Fruit fly (Drosophila melanogaster): ENCODE data around the gene Uqcc1.

DNA sequence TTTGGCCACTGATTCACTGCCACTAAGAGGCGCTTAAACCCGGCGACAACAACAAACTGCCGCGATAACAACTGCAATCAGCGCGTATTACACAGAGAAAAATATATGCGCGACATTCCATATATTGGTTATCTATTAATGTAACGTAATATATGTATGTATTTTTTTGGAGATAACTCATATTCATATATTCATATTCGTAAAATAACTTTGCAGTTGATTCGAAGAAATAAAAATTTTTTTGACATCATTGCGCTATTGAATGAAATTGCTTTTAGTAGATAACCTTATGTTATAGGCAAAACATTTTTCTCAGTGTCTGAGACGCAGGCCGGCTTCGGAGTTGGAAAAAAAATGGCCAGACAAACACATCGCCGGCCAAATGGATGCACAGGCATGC lies 39.0 kb upstream of the Uqcc1 start:
- peak in 1 of 2 experiments; percentile 51 for TF ChIP-seq Hr51 (GFP tag; optimal IDR thresholded peaks at IDR 0.05)
- no peak for TF ChIP-seq pan (optimal IDR thresholded peaks at IDR 0.05)
- TF ChIP-seq pan (GFP tag; optimal IDR thresholded peaks at IDR 0.05 in 1 of 2, IDR thresholded peaks at IDR 0.05 in 1 of 2) = no peak
- no peak for TF ChIP-seq zf30C (GFP tag; optimal IDR thresholded peaks at IDR 0.05)
- TF ChIP-seq Elba2 (GFP tag; optimal IDR thresholded peaks at IDR 0.05) = no peak
- no peak for TF ChIP-seq CG9817 (tag; optimal IDR thresholded peaks at IDR 0.05)
- TF ChIP-seq ind (GFP tag; optimal IDR thresholded peaks at IDR 0.05) = peak; percentile 14
- no peak for TF ChIP-seq CG9876 (GFP tag; optimal IDR thresholded peaks at IDR 0.05)
- TF ChIP-seq Fer2 (tag; optimal IDR thresholded peaks at IDR 0.05) = no peak
- TF ChIP-seq CG8478 (optimal IDR thresholded peaks at IDR 0.05) = no peak
- TF ChIP-seq yki (optimal IDR thresholded peaks at IDR 0.05) = no peak
- TF ChIP-seq Hmx (GFP tag; optimal IDR thresholded peaks at IDR 0.05) = no peak
- TF ChIP-seq ci (GFP tag; IDR thresholded peaks at IDR 0.05) = no peak
